Fruit fly (Drosophila melanogaster): Measurements from ENCODE around the gene CG7368.

The CG7368 gene

dm6 chr3L:11626229-11626826 is 29.3 kb downstream of the CG7368 start, which contains the start of gene PCID2 (continued):
- TF ChIP-seq Taf1 (GFP tag; IDR thresholded peaks at IDR 0.05) (no peak), CG10979 (tag; optimal IDR thresholded peaks at IDR 0.05) (no peak), ac (GFP tag; optimal IDR thresholded peaks at IDR 0.05) (no peak), Myb (GFP tag; optimal IDR thresholded peaks at IDR 0.05) (peak; percentile 14), gcm2 (GFP tag; optimal IDR thresholded peaks at IDR 0.05) (no peak), her (GFP tag; optimal IDR thresholded peaks at IDR 0.05) (no peak), CG1602 (GFP tag; optimal IDR thresholded peaks at IDR 0.05) (no peak), Neu2 (GFP tag; optimal IDR thresholded peaks at IDR 0.05; ENCODE audit: borderline replicate concordance) (no peak), pita (GFP tag; optimal IDR thresholded peaks at IDR 0.05) (no peak), eyg (GFP tag; optimal IDR thresholded peaks at IDR 0.05) (no peak), gsb (GFP tag; IDR thresholded peaks at IDR 0.05) (no peak), Rfx (GFP tag; IDR thresholded peaks at IDR 0.05) (no peak), CG1233 (GFP tag; optimal IDR thresholded peaks at IDR 0.05) (no peak), stwl (tag; optimal IDR thresholded peaks at IDR 0.05) (peak; percentile 68), sens (GFP tag) (peak; percentile 28), MESR4 (GFP tag; optimal IDR thresholded peaks at IDR 0.05) (no peak), CG13123 (GFP tag; optimal IDR thresholded peaks at IDR 0.05) (no peak), NC2α (GFP tag; optimal IDR thresholded peaks at IDR 0.05) (no peak), Med (GFP tag) (peak; percentile 35), hth (optimal IDR thresholded peaks at IDR 0.05) (no peak), CG12071 (GFP tag; optimal IDR thresholded peaks at IDR 0.05) (no peak), kni (GFP tag; optimal IDR thresholded peaks at IDR 0.05) (no peak), dan (GFP tag; IDR thresholded peaks at IDR 0.05) (no peak), YL-1 (GFP tag; optimal IDR thresholded peaks at IDR 0.05) (no peak), H15 (GFP tag; IDR thresholded peaks at IDR 0.05) (no peak), CG7357 (GFP tag; IDR thresholded peaks at IDR 0.05) (no peak), CG8924 (tag; optimal IDR thresholded peaks at IDR 0.05) (no peak), CG10267 (tag; optimal IDR thresholded peaks at IDR 0.05) (no peak), unpg (GFP tag; optimal IDR thresholded peaks at IDR 0.05) (no peak), CG1529 (GFP tag; optimal IDR thresholded peaks at IDR 0.05) (no peak), CG2129 (GFP tag; IDR thresholded peaks at IDR 0.05; ENCODE audit: partially characterized antibody) (peak; percentile 58), CG5245 (GFP tag; optimal IDR thresholded peaks at IDR 0.05) (no peak), CG30431 (GFP tag; optimal IDR thresholded peaks at IDR 0.05) (no peak), Sin3A (optimal IDR thresholded peaks at IDR 0.05) (no peak), CG14667 (GFP tag; IDR thresholded peaks at IDR 0.05) (no peak), Hr51 (GFP tag; optimal IDR thresholded peaks at IDR 0.05) (no peak), jigr1 (GFP tag; IDR thresholded peaks at IDR 0.05) (no peak), CG7839 (tag; optimal IDR thresholded peaks at IDR 0.05) (no peak), CG11696 (GFP tag; IDR thresholded peaks at IDR 0.05) (no peak), bbx (GFP tag; IDR thresholded peaks at IDR 0.05; ENCODE audit: partially characterized antibody) (peak; percentile 80), CG31224 (GFP tag; IDR thresholded peaks at IDR 0.05) (no peak), CG11398 (GFP tag; optimal IDR thresholded peaks at IDR 0.05) (no peak), Awh (GFP tag; IDR thresholded peaks at IDR 0.05) (no peak), CG7963 (GFP tag; IDR thresholded peaks at IDR 0.05; ENCODE audit: partially characterized antibody) (peak; percentile 53; the same call in 1 of the 3 replicates), CG7745 (tag; optimal IDR thresholded peaks at IDR 0.05) (no peak), Ravus (GFP tag; IDR thresholded peaks at IDR 0.05) (no peak), BEAF-32 (GFP tag; optimal IDR thresholded peaks at IDR 0.05) (peak; percentile 68), CG13624 (GFP tag; optimal IDR thresholded peaks at IDR 0.05) (no peak), HmgZ (tag; optimal IDR thresholded peaks at IDR 0.05) (no peak), dati (GFP tag; IDR thresholded peaks at IDR 0.05) (no peak), ssp (GFP tag; IDR thresholded peaks at IDR 0.05) (no peak), Opbp (GFP tag; IDR thresholded peaks at IDR 0.05; ENCODE audit: partially characterized antibody) (peak; percentile 76; the same call in 2 of the 3 replicates)

All from whole organism, embryonic.